Worm (Caenorhabditis elegans) whole organism, midembryonic: ENCODE results near the gene famp-1.
"Not testable (repeated sequence)": the region's sequence is repeated elsewhere in the genome, so short reads cannot be mapped to it uniquely, and the experiment has no call there.

ENCODE experiments used
- cog-1 ChIP-seq: sonication (generic microtip); optimal IDR thresholded peaks from 2 replicates; lab custom pipeline; 2016; ENCODE audit warnings: missing genetic modification characterization, missing compliant biosample characterization
- med-1 ChIP-seq: sonication (generic microtip); optimal IDR thresholded peaks from 2 replicates; lab custom pipeline; 2017; ENCODE audit warnings: missing genetic modification characterization, mild to moderate bottlenecking, missing compliant biosample characterization, antibody characterized with exemption, missing genetic modification reagents; ENCODE audit not compliant: insufficient read depth
- ref-1 ChIP-seq: fragments of 200-800 bp; sonication (Bioruptor generic); conservative IDR thresholded peaks from 2 replicates; pipeline ENCODE4 v1.3.6; 2022; ENCODE audit warnings: missing genetic modification reagents, missing genetic modification characterization, missing compliant biosample characterization

Gene famp-1

DNA sequence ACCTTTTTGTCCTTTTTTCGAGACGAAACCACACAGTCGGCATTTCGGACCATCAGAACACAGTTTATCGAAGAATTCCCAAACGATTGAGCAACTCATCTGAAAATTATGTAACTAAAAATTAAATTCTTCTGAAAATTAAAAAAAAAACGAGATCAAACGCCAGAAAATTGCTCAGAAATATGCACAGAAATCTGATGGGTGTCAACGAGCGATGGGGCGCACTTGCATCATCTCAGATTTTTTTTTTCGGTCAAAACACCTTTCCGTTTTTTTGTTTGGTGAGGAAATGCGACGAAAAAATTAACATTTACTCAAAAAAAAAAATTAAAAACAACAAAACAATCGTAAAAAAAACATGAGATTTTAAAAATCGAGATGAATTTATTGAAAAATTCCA, 46.7 kb downstream of the famp-1 start, which contains the start of gene T04C4.3:
T04C4.3 (minus strand) TSS at position 101 of the 400 bp plus-strand sequence.
- not testable (repeated sequence) for TF ChIP-seq cog-1 (tag; lab: Kevin White, UChicago); med-1; ref-1 (GFP tag; lab: Robert Waterston, UW)
